Fruit fly (Drosophila melanogaster) whole organism, prepupa: ENCODE data around the gene CG42240.

Experiments used
- CG10669 ChIP-seq: fragments of 200-800 bp; sonication (Bioruptor generic); optimal IDR thresholded peaks from 3 replicates; lab custom pipeline; 2018; ENCODE audit warnings: missing biosample characterization, mild to moderate bottlenecking, missing genetic modification characterization, moderate library complexity
- CG11294 ChIP-seq: fragments of 200-800 bp; sonication (Bioruptor generic); IDR thresholded peaks from 2 replicates; pipeline ENCODE4 v1.3.6; 2022; ENCODE audit warnings: missing biosample characterization, missing genetic modification characterization
- CG11762 ChIP-seq: fragments of 200-800 bp; sonication (Bioruptor generic); optimal IDR thresholded peaks from 3 replicates; lab custom pipeline; 2016; ENCODE audit warnings: missing biosample characterization, missing genetic modification characterization; ENCODE audit not compliant: insufficient read depth
- CG15336 ChIP-seq: fragments of 200-800 bp; sonication (Bioruptor generic); IDR thresholded peaks from 2 replicates; pipeline ENCODE4 v1.3.6; 2022; ENCODE audit warnings: missing biosample characterization, missing genetic modification characterization
- CG16779 ChIP-seq: fragments of 200-800 bp; sonication (Bioruptor generic); optimal IDR thresholded peaks from 3 replicates; lab custom pipeline; 2017; ENCODE audit warnings: missing biosample characterization, mild to moderate bottlenecking, missing genetic modification characterization
- CG31627 ChIP-seq: fragments of 200-800 bp; sonication (Bioruptor generic); optimal IDR thresholded peaks from 3 replicates; lab custom pipeline; 2016; ENCODE audit warnings: missing biosample characterization, missing genetic modification characterization
- CG34406 ChIP-seq: fragments of 200-800 bp; sonication (Bioruptor generic); optimal IDR thresholded peaks from 3 replicates; lab custom pipeline; 2016; ENCODE audit warnings: missing biosample characterization, missing genetic modification characterization
- CG3919 ChIP-seq: fragments of 200-800 bp; sonication (Bioruptor generic); optimal IDR thresholded peaks from 3 replicates; lab custom pipeline; 2016; ENCODE audit warnings: missing biosample characterization, missing genetic modification characterization
- CG4318 ChIP-seq: fragments of 200-800 bp; sonication (Bioruptor generic); optimal IDR thresholded peaks from 3 replicates; lab custom pipeline; 2017; ENCODE audit warnings: missing biosample characterization, mild to moderate bottlenecking, missing genetic modification characterization
- CG6163 ChIP-seq: fragments of 200-800 bp; sonication (Bioruptor generic); IDR thresholded peaks from 3 replicates; pipeline ENCODE4 v1.3.6; 2022; ENCODE audit warnings: missing biosample characterization, missing genetic modification characterization
- CG6276 ChIP-seq: fragments of 200-800 bp; sonication (Bioruptor generic); optimal IDR thresholded peaks from 2 replicates; lab custom pipeline; 2017; ENCODE audit warnings: missing biosample characterization, mild to moderate bottlenecking, missing genetic modification characterization
- CG6808 ChIP-seq: fragments of 200-800 bp; sonication (Bioruptor generic); optimal IDR thresholded peaks from 3 replicates; lab custom pipeline; 2017; ENCODE audit warnings: missing biosample characterization, missing genetic modification characterization, mild to moderate bottlenecking, moderate library complexity, missing genetic modification reagents
- CG6854 ChIP-seq: fragments of 200-800 bp; sonication (Bioruptor generic); optimal IDR thresholded peaks from 2 replicates; lab custom pipeline; 2017; ENCODE audit warnings: missing biosample characterization, mild to moderate bottlenecking, missing genetic modification characterization
- CG7368 ChIP-seq: fragments of 200-800 bp; sonication (Bioruptor generic); optimal IDR thresholded peaks from 3 replicates; lab custom pipeline; 2016; ENCODE audit warnings: missing biosample characterization, missing genetic modification characterization
- CG8119 ChIP-seq: fragments of 200-800 bp; sonication (Bioruptor generic); IDR thresholded peaks from 3 replicates; pipeline ENCODE4 v1.3.6; 2022; ENCODE audit warnings: missing biosample characterization, missing genetic modification characterization
- CG9139 ChIP-seq: fragments of 200-800 bp; sonication (Bioruptor generic); optimal IDR thresholded peaks from 3 replicates; lab custom pipeline; 2017; ENCODE audit warnings: missing biosample characterization, mild to moderate bottlenecking, missing genetic modification characterization
- Eip75B ChIP-seq: fragments of 200-800 bp; sonication (Bioruptor generic); optimal IDR thresholded peaks from 3 replicates; lab custom pipeline; 2016; ENCODE audit warnings: missing biosample characterization, missing genetic modification characterization
- Eip78C ChIP-seq: fragments of 200-800 bp; sonication (Bioruptor generic); peaks from one replicate; lab custom pipeline; 2016; ENCODE audit warnings: missing biosample characterization, missing genetic modification characterization
- Eip93F ChIP-seq: fragments of 200-800 bp; sonication (Bioruptor generic); optimal IDR thresholded peaks from 2 replicates; lab custom pipeline; 2016; ENCODE audit warnings: missing biosample characterization, mild to moderate bottlenecking, missing genetic modification characterization
- Ets21C ChIP-seq: fragments of 200-800 bp; sonication (Bioruptor generic); optimal IDR thresholded peaks from 3 replicates; lab custom pipeline; 2016; ENCODE audit warnings: missing biosample characterization, missing genetic modification characterization
- Hr39 ChIP-seq: fragments of 200-800 bp; sonication (Bioruptor generic); optimal IDR thresholded peaks from 2 replicates; lab custom pipeline; 2016; ENCODE audit warnings: missing biosample characterization, missing genetic modification characterization
- Lpt ChIP-seq: fragments of 200-800 bp; sonication (Bioruptor generic); optimal IDR thresholded peaks from 3 replicates; lab custom pipeline; 2016; ENCODE audit warnings: missing biosample characterization, missing genetic modification characterization
- Met ChIP-seq: fragments of 200-800 bp; sonication (Bioruptor generic); optimal IDR thresholded peaks from 3 replicates; lab custom pipeline; 2016; ENCODE audit warnings: missing biosample characterization, missing genetic modification characterization
- OdsH ChIP-seq: fragments of 200-800 bp; sonication (Bioruptor generic); optimal IDR thresholded peaks from 3 replicates; lab custom pipeline; 2016; ENCODE audit warnings: missing biosample characterization, missing genetic modification characterization
- Smox ChIP-seq: fragments of 200-800 bp; sonication (Bioruptor generic); optimal IDR thresholded peaks from 3 replicates; lab custom pipeline; 2016; ENCODE audit warnings: missing biosample characterization, missing genetic modification characterization
- Sox102F ChIP-seq: fragments of 200-800 bp; sonication (Bioruptor generic); optimal IDR thresholded peaks from 2 replicates; lab custom pipeline; 2016; ENCODE audit warnings: missing biosample characterization, mild to moderate bottlenecking, missing genetic modification characterization
- Sox14 ChIP-seq: fragments of 200-800 bp; sonication (Bioruptor generic); optimal IDR thresholded peaks from 3 replicates; lab custom pipeline; 2016; ENCODE audit warnings: missing biosample characterization, missing genetic modification characterization
- achi ChIP-seq: fragments of 200-800 bp; sonication (Bioruptor generic); optimal IDR thresholded peaks from 3 replicates; lab custom pipeline; 2016; ENCODE audit warnings: missing biosample characterization, missing genetic modification characterization
- acj6 ChIP-seq: fragments of 200-800 bp; sonication (Bioruptor generic); optimal IDR thresholded peaks from 3 replicates; lab custom pipeline; 2016; ENCODE audit warnings: missing biosample characterization, missing genetic modification characterization
- cyc ChIP-seq: fragments of 200-800 bp; sonication (Bioruptor generic); optimal IDR thresholded peaks from 3 replicates; lab custom pipeline; 2016; ENCODE audit warnings: missing biosample characterization, missing genetic modification characterization
- dac ChIP-seq: fragments of 200-800 bp; sonication (Bioruptor generic); optimal IDR thresholded peaks from 2 replicates; lab custom pipeline; 2017; ENCODE audit warnings: missing biosample characterization, mild to moderate bottlenecking, missing genetic modification characterization
- eg ChIP-seq: fragments of 200-800 bp; sonication (Bioruptor generic); IDR thresholded peaks from 3 replicates; pipeline ENCODE4 v1.3.6; 2022; ENCODE audit warnings: missing biosample characterization, missing genetic modification characterization
- esn ChIP-seq: fragments of 200-800 bp; sonication (Bioruptor generic); optimal IDR thresholded peaks from 2 replicates; lab custom pipeline; 2016; ENCODE audit warnings: missing biosample characterization, mild to moderate bottlenecking, missing genetic modification characterization, moderate library complexity
- fd59A ChIP-seq: fragments of 200-800 bp; sonication (Bioruptor generic); optimal IDR thresholded peaks from 2 replicates; lab custom pipeline; 2017; ENCODE audit warnings: missing biosample characterization, mild to moderate bottlenecking, missing genetic modification characterization, missing genetic modification reagents
- fkh ChIP-seq: fragments of 200-800 bp; sonication (Bioruptor generic); optimal IDR thresholded peaks from 3 replicates; lab custom pipeline; 2017; ENCODE audit warnings: missing biosample characterization, mild to moderate bottlenecking, missing genetic modification characterization, moderate library complexity
- lz ChIP-seq: fragments of 200-800 bp; sonication (Bioruptor generic); optimal IDR thresholded peaks from 3 replicates; lab custom pipeline; 2016; ENCODE audit warnings: missing biosample characterization, missing genetic modification characterization
- net ChIP-seq: fragments of 200-800 bp; sonication (Bioruptor generic); optimal IDR thresholded peaks from 3 replicates; lab custom pipeline; 2016; ENCODE audit warnings: missing biosample characterization, missing genetic modification characterization
- pdm3 ChIP-seq: fragments of 200-800 bp; sonication (Bioruptor generic); optimal IDR thresholded peaks from 3 replicates; lab custom pipeline; 2016; ENCODE audit warnings: missing biosample characterization, missing genetic modification characterization
- salr ChIP-seq, 2 experiments: fragments of 200-800 bp; sonication (Bioruptor generic); optimal IDR thresholded peaks; 3 replicates each; lab custom pipeline; 2016 to 2018; ENCODE audit warnings: missing biosample characterization in 2 of 2, missing genetic modification characterization in 2 of 2, mild to moderate bottlenecking in 1 of 2
- spab ChIP-seq: fragments of 200-800 bp; sonication (Bioruptor generic); optimal IDR thresholded peaks from 2 replicates; lab custom pipeline; 2017; ENCODE audit warnings: missing biosample characterization, mild to moderate bottlenecking, missing genetic modification characterization, missing genetic modification reagents
- svp ChIP-seq: fragments of 200-800 bp; sonication (Bioruptor generic); peaks from one replicate; lab custom pipeline; 2016; ENCODE audit warnings: missing biosample characterization, missing genetic modification characterization
- topi ChIP-seq: fragments of 200-800 bp; sonication (Bioruptor generic); optimal IDR thresholded peaks from 3 replicates; lab custom pipeline; 2016; ENCODE audit warnings: missing biosample characterization, missing genetic modification characterization
- vri ChIP-seq: fragments of 200-800 bp; sonication (Bioruptor generic); optimal IDR thresholded peaks from 3 replicates; lab custom pipeline; 2016; ENCODE audit warnings: missing biosample characterization, mild to moderate bottlenecking, missing genetic modification characterization

Gene CG42240

dm6 chrX:6343786-6344537 is 13.3 kb downstream of the CG42240 start (continued):
- TF ChIP-seq spab (GFP tag; lab: Kevin White, UChicago) (peak; percentile 51), CG6854 (GFP tag; lab: Kevin White, UChicago) (peak; percentile 62), dac (GFP tag; lab: Kevin White, UChicago) (peak; percentile 76), Lpt (peak; percentile 85), vri (GFP tag; lab: Kevin White, UChicago) (peak; percentile 91), acj6 (GFP tag; lab: Kevin White, UChicago) (peak; percentile 81), CG6276 (GFP tag; lab: Kevin White, UChicago) (peak; percentile 85), Ets21C (peak; percentile 88), CG15336 (GFP tag; lab: Robert Waterston, UW) (peak; percentile 97), Sox14 (GFP tag; lab: Kevin White, UChicago) (peak; percentile 91), topi (GFP tag; lab: Kevin White, UChicago) (peak; percentile 96), salr (GFP tag; optimal IDR thresholded peaks at IDR 0.05; lab: Kevin White, UChicago) (peak; percentile 39 to 44), fd59A (GFP tag; lab: Kevin White, UChicago) (peak; percentile 34), CG6808 (GFP tag; lab: Kevin White, UChicago) (peak; percentile 33), CG10669 (peak; percentile 66)

DNA sequence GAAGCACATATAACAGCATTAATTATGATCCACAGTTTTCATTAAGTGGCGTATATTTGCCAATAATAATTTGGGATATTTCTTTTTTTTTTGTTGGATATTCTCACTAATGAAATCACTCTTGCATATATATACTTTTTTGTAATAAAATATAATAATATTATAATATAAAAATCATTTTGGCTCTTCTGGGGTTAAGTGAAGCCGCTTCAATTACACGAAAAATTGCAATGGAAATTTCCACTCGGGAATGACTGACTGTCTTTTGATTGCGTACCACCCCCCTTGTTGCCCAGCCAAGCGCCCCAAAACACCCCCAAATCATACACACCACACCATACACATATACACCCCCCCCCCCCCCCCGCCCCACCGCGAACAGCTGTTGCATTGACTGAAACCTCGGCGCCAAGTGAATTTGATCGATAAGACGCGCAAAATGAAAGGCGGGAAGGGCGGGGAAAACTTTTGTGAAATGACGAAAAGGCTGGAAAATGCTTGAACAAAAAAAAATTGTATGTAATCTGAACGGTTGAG is 14.0 kb downstream of the CG42240 start:
- TF ChIP-seq net (GFP tag; lab: Kevin White, UChicago) = no peak
- TF ChIP-seq Eip75B (GFP tag; lab: Kevin White, UChicago) = no peak
- no peak for TF ChIP-seq CG11294
- TF ChIP-seq CG34406 (GFP tag; lab: Kevin White, UChicago) = peak; percentile 3
- TF ChIP-seq Eip78C (GFP tag; lab: Kevin White, UChicago) = no peak
- no peak for TF ChIP-seq CG4318 (GFP tag; lab: Kevin White, UChicago)
- no peak for TF ChIP-seq dac (GFP tag; lab: Kevin White, UChicago)
- no peak for TF ChIP-seq CG6854 (GFP tag; lab: Kevin White, UChicago)
- no peak for TF ChIP-seq Sox102F (GFP tag; lab: Kevin White, UChicago)
- TF ChIP-seq Met = no peak
- TF ChIP-seq CG15336 (GFP tag; lab: Robert Waterston, UW) = peak; percentile 22; the same call in 1 of the 2 replicates

- TF ChIP-seq Lpt = no peak
- no peak for TF ChIP-seq Eip93F (GFP tag; lab: Kevin White, UChicago)
- TF ChIP-seq CG11294 = no peak
- no peak for TF ChIP-seq Smox (GFP tag; lab: Kevin White, UChicago)
- no peak for TF ChIP-seq achi
- no peak for TF ChIP-seq CG10669
- no peak for TF ChIP-seq pdm3 (GFP tag; lab: Kevin White, UChicago)
- no peak for TF ChIP-seq CG6163 (GFP tag; lab: Robert Waterston, UW)
- no peak for TF ChIP-seq cyc
- no peak for TF ChIP-seq Eip78C (GFP tag; lab: Kevin White, UChicago)
- no peak for TF ChIP-seq eg (GFP tag; lab: Robert Waterston, UW)
- no peak for TF ChIP-seq CG16779 (tag; lab: Kevin White, UChicago)
- no peak for TF ChIP-seq fkh (GFP tag; lab: Kevin White, UChicago)
These were observed 15.5 kb downstream of the CG42240 start for dm6 chrX:6346153-6346552.

DNA sequence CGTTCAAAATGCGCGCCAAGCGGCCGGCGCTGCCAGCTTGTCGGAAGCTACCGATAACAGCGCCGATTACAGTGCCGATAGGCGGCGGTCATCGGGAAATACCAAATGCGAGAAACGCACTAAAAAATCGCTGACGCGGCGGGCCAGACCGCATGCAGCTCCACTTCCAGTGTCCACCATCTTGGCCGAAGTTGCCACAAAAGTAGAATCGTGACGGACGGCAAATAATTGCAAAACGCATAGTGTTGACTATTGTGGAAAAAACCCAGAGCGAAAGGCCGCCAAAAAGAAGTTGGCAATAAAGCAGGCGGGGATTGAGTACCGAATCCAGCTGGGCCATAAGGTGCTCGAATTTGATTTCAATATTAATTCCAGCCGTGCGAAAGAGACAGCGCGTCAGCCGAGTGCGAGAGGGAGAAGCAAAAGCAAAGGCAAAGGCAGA is 16.3 kb downstream of the CG42240 start, which contains the start of gene CG3847:
Gene CG3847 (plus strand): TSS at position 178 of the 442 bp plus-strand sequence.
- TF ChIP-seq fkh (GFP tag; lab: Kevin White, UChicago) = peak; percentile 46
- peak; percentile 76 for TF ChIP-seq svp (GFP tag; lab: Kevin White, UChicago)
- TF ChIP-seq OdsH = no peak
- TF ChIP-seq CG3919 (GFP tag; lab: Kevin White, UChicago) = peak; percentile 41
- TF ChIP-seq Met = peak; percentile 14
- TF ChIP-seq CG7368 (GFP tag; lab: Kevin White, UChicago) = no peak
- TF ChIP-seq CG10669 = no peak
- TF ChIP-seq Hr39 (GFP tag; lab: Kevin White, UChicago) = peak; percentile 41
- TF ChIP-seq CG31627 = peak; percentile 39
- peak; percentile 7 for TF ChIP-seq acj6 (GFP tag; lab: Kevin White, UChicago)
- peak; percentile 46 for TF ChIP-seq esn (GFP tag; lab: Kevin White, UChicago)
- peak; percentile 36 for TF ChIP-seq cyc
- TF ChIP-seq achi = peak; percentile 13
- TF ChIP-seq pdm3 (GFP tag; lab: Kevin White, UChicago) = peak; percentile 25
- peak; percentile 14 for TF ChIP-seq lz (GFP tag; lab: Kevin White, UChicago)
- no peak for TF ChIP-seq CG11294
- TF ChIP-seq CG8119 = no peak
- no peak for TF ChIP-seq CG4318 (GFP tag; lab: Kevin White, UChicago)
- TF ChIP-seq CG11762 (GFP tag; lab: Kevin White, UChicago) = no peak
- TF ChIP-seq Eip78C (GFP tag; lab: Kevin White, UChicago) = peak; percentile 72
- TF ChIP-seq CG9139 (GFP tag; lab: Kevin White, UChicago) = peak; percentile 12
